Worm (Caenorhabditis elegans): ENCODE measurements around the gene srw-102.

The srw-102 gene

DNA sequence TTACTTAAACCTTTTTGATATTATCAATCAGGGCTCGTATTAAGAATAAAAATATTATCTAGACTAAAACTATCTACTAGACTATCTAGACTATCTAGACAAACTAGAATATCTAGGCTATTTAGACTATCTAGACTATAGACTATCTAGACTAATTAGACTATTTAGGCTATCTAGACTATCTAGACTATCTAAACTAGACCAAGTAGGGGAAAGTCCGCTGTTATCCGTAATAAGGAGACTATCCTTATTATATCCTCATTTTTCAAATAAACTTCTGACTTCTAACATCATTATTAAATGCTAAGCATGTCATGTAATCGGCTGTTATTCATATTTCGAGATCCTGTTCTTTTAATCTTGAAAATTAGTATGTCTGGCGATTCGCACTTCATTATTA lies 1.9 kb downstream of the srw-102 start, which contains the start of gene srw-101:
Gene srw-101, plus strand, starts transcription at position 301 of the 400 bp plus-strand sequence.
- TF ChIP-seq him-1 (tag; optimal IDR thresholded peaks at IDR 0.05) (no peak), dao-5 (tag; optimal IDR thresholded peaks at IDR 0.05) (no peak), W03F9.2 (tag; optimal IDR thresholded peaks at IDR 0.05) (no peak)

DNA sequence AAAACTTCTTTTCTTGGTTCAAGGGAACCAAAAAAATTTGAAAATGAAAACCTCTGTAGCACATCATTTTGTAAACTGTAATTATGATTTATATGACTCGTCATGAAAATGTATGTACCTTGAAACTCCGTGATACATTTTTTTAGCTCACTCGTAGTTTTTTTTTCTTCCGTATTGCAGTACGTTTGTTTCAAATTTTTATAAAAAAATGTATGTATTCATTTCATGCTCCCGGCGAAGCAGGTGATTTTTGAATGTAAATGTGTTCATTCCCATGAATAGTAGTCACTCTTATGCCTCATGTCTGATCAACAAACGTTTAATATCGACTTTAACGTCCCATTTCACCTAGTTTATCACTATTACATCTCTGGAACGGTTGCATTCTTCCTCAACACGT lies 5.3 kb downstream of the srw-102 start, which contains the start of gene sri-27:
Gene sri-27, plus strand, starts transcription at position 301 of the 400 bp plus-strand sequence.
- TF ChIP-seq W03F9.2 (tag; optimal IDR thresholded peaks at IDR 0.05): no peak
- TF ChIP-seq dao-5 (tag; optimal IDR thresholded peaks at IDR 0.05): no peak
- TF ChIP-seq him-1 (tag; optimal IDR thresholded peaks at IDR 0.05): no peak

DNA sequence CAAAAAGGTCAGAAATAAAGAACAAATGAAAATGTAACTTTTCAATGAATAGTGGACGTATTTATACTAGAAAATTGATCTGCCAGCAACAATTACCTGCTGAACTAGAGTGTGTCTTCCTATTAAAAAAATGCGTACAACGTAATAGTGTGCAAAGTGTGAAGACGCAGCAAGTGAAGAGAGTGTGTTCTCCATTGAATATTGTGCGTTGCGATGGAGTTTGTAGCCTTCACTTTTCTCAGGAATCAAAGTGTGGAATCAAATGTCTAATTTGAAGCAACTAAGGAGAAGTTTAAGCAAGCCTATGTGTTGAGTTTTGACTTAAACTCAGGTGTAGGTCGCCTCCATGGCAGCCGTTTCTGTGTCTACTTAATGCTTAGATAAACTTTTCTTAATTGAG lies 11.9 kb downstream of the srw-102 start, which contains the start of gene gst-21:
Gene gst-21, minus strand, starts transcription at position 101 of the 400 bp plus-strand sequence.
- no peak for TF ChIP-seq W03F9.2 (tag; optimal IDR thresholded peaks at IDR 0.05)

DNA sequence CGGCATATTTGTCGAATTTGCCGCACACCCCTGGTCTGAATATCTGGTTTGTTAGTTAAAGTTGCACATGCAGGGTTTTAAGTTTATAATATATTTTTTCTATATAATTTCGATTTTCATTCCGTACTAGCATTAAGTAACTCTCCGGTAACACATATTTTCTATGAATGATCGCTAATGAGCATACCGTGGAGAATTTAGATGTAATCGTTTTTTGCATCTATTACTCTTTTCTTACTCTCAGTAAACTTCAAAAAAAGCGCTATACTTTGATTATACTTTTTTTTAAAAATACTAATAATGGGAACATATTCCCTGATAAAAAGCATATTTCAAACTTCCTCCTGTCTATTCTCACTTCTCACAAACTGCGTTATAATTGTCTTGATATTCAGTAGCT lies 14.5 kb downstream of the srw-102 start, which contains the start of gene str-160:
Gene str-160, plus strand, starts transcription at position 301 of the 400 bp plus-strand sequence.
- no peak for TF ChIP-seq dao-5 (tag; optimal IDR thresholded peaks at IDR 0.05)
- TF ChIP-seq him-1 (tag; optimal IDR thresholded peaks at IDR 0.05): no peak
- TF ChIP-seq W03F9.2 (tag; optimal IDR thresholded peaks at IDR 0.05): no peak

DNA sequence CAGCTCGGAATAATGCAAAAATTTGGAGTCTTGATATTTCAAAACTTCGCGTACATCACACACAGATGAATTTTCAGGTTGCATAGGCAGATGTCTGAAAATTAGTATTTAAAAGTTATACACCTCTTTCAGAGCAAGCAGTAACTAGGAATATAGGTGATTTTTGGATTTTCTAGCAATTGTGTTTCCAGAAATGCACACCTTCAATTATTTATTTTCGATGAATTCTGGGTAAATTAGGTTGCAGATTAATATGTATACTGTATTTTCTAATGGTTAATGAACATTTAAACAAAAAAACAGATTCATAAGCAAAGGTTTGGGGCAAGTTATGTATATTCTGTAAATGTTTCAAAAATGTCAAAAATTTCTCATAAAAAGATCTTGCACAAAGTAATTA lies 21.0 kb downstream of the srw-102 start, which contains the start of gene srab-25:
Gene srab-25, minus strand, starts transcription at position 101 of the 400 bp plus-strand sequence.
- no peak for TF ChIP-seq him-1 (tag; optimal IDR thresholded peaks at IDR 0.05)

DNA sequence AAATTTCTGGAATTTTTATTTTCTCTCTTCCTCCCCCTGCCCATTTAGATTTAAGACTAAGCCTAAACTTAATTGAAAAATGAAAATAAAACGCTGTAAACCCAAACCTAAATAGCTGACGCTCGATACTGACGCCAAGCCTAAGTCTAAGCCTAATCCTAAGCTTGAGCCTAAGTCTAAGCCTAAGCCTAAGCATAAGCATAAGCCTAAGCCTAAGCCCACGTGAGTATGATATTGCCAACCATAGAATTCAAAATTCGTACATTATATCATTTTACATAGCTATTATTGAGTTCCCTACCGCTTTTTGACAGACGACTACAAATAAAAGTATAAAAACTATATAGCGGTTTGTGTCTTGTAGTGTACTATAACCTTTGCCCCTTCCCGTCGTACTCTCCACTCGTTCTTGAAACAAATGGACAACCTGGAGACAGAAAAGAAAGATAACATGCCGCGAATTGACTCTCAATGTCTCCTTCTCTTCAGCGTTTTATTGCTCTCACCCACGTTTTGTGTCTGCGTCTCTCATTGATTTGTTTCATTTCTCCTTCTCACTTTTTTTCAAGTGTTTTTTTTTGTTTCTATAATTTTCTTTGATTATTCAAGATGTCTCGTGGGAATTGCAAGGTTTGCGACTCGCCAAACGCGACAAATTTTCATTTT lies 23.3 kb downstream of the srw-102 start, which contains the start of gene nhr-256:
Gene nhr-256, plus strand, starts transcription at position 567 of the 666 bp plus-strand sequence.
- no peak for TF ChIP-seq dao-5 (tag; optimal IDR thresholded peaks at IDR 0.05)
- TF ChIP-seq him-1 (tag; optimal IDR thresholded peaks at IDR 0.05): no peak
- peak; percentile 80 for TF ChIP-seq W03F9.2 (tag; optimal IDR thresholded peaks at IDR 0.05)

DNA sequence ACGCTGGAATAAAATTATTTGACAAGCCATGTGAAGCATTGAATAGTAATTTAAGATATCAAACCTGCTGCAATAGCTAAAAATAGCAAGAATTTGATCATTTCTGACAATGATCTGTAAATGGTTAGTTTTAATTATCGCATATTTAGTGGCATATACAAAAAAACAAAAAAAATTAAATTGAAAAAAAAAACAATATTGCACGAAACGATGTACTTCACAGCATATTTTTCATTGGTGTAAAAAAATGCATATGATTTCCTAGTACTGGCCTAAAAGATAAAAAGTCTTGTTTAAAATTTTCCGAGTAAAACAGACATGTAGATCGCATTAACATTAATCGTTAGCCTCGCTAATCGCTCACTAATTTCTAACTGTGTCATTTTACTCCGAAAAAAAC lies 29.0 kb downstream of the srw-102 start, which contains the start of gene ZK697.8:
Gene ZK697.8, minus strand, starts transcription at position 101 of the 400 bp plus-strand sequence.
- TF ChIP-seq W03F9.2 (tag; optimal IDR thresholded peaks at IDR 0.05) (no peak), him-1 (tag; optimal IDR thresholded peaks at IDR 0.05) (no peak), dao-5 (tag; optimal IDR thresholded peaks at IDR 0.05) (no peak)

DNA sequence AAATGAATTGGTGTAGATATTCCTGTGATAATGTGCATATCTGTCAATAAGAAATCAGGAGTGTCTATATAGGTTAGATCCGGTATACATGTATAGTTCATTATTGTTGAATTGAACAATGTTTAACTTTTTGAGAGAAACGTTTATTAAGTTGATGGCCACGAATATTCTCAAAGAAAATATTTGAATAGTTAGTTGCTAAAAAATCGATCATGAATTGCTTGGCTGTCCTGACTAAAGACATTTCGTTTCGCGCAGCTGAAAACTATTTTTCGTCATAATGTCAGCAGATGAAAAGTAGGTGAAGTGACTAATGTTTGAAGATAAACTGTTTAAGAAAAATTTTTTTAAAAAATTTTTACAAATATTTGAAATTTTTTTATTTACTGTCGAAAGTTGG lies 31.4 kb downstream of the srw-102 start, which contains the start of gene srh-199:
Gene srh-199, minus strand, starts transcription at position 101 of the 400 bp plus-strand sequence.
- TF ChIP-seq dao-5 (tag; optimal IDR thresholded peaks at IDR 0.05): no peak
- TF ChIP-seq him-1 (tag; optimal IDR thresholded peaks at IDR 0.05): no peak
- TF ChIP-seq W03F9.2 (tag; optimal IDR thresholded peaks at IDR 0.05): no peak

DNA sequence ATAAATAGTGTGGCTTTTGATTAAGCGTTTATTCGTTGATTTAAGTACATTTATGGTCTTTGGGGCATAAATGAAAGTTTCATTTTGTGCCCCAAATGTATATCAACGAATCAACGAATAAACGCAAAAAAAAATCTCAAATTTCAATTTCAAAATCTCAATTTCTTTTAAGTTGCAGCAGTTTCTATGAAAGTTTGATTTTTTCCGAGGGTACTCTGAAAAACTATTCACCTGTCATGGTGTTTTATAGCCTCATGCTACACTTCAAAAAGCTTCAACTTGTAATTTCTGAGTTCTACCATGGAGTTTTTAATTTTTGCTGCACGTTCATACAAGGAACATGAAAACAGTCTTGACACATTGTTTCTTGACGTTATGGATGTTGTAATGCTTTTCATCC lies 32.5 kb downstream of the srw-102 start, which contains the start of gene ZK697.1:
Gene ZK697.1, plus strand, starts transcription at position 301 of the 400 bp plus-strand sequence.
- TF ChIP-seq dao-5 (tag; optimal IDR thresholded peaks at IDR 0.05) (no peak), W03F9.2 (tag; optimal IDR thresholded peaks at IDR 0.05) (no peak), him-1 (tag; optimal IDR thresholded peaks at IDR 0.05) (no peak)

DNA sequence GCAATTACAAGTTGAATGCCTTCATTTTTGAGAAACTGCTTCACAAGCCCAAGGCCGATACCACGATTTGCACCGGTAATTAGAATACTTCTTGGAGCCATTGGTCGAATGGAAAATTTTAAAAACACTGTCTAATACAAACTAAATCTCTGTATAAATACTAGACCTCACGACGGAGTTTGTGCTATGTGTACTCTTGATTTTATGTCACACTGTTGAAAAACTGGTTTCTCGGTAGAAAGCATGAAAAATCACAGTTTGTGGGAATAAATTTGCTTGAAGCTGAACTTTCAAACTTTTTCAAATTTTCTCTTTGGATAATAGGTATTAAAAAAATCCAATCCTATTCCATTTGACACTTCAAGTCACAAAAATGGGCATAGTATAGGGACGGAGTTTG lies 35.6 kb downstream of the srw-102 start, which contains the start of gene ZK697.14:
Gene ZK697.14, minus strand, starts transcription at position 101 of the 400 bp plus-strand sequence.
- TF ChIP-seq W03F9.2 (tag; optimal IDR thresholded peaks at IDR 0.05): no peak
- no peak for TF ChIP-seq him-1 (tag; optimal IDR thresholded peaks at IDR 0.05)
- no peak for TF ChIP-seq dao-5 (tag; optimal IDR thresholded peaks at IDR 0.05)

DNA sequence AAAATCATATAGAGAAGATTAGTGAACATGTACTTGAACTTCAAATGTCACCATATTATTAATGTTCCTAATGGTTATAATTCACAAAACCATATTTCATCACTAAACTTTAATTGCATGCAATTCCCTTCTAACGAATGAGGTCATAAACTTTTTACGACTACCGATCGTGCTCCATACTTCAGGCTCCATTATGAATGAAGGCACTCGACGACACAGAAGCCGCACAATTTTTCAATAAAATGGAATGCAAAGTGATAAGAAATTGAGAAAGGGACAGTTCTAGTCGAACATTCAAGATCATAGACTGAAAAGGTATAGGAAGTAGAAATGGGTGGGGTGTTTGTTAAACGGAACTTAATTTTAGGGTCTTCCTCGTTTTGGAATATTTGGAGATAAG lies 36.1 kb downstream of the srw-102 start:
- TF ChIP-seq dao-5 (tag; optimal IDR thresholded peaks at IDR 0.05) (no peak), W03F9.2 (tag; optimal IDR thresholded peaks at IDR 0.05) (no peak), him-1 (tag; optimal IDR thresholded peaks at IDR 0.05) (no peak)

DNA sequence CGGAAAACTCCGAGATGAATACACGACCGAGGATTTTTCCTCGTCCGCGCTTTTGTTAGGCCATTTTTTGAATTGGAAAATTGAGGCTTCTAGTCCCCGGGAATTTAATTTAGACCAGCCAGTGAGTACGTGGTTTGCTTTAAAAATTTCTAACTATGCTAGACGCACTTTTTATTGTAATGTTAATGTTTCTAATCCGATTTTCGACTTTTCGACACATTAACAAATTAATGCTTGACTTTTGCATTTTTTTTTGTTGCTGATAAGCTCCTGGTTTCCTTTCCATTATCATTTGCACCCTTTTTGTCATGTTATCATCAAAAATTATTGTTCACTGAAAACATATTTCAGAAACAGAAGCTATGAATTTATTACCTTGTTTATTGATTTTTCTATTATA lies 36.8 kb downstream of the srw-102 start, which contains the start of gene clec-204:
Gene clec-204, plus strand, starts transcription at position 301 of the 400 bp plus-strand sequence.
- TF ChIP-seq him-1 (tag; optimal IDR thresholded peaks at IDR 0.05): no peak
- TF ChIP-seq dao-5 (tag; optimal IDR thresholded peaks at IDR 0.05): no peak
- no peak for TF ChIP-seq W03F9.2 (tag; optimal IDR thresholded peaks at IDR 0.05)

DNA sequence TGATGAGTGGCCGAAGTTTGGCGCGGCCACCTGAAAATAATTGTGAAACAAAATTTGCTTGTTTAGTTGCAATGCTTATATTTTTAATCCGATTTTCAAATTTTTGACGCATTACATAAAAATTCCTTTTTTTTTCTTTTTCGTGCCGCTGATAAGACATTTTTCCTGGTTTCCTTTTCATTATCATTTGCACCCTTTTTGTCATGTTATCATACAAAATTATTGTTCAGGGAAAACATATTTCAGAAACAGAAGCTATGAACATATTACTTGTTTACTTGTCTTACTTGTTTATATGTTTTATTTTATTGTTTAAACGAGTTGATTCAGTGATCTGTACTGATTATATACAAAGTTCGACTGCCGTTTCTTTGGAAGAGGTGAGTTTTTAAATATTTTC lies 40.7 kb downstream of the srw-102 start, which contains the start of gene clec-205:
Gene clec-205, plus strand, starts transcription at position 212 of the 400 bp plus-strand sequence.
- TF ChIP-seq him-1 (tag; optimal IDR thresholded peaks at IDR 0.05): no peak
- TF ChIP-seq dao-5 (tag; optimal IDR thresholded peaks at IDR 0.05): no peak
- no peak for TF ChIP-seq W03F9.2 (tag; optimal IDR thresholded peaks at IDR 0.05)

DNA sequence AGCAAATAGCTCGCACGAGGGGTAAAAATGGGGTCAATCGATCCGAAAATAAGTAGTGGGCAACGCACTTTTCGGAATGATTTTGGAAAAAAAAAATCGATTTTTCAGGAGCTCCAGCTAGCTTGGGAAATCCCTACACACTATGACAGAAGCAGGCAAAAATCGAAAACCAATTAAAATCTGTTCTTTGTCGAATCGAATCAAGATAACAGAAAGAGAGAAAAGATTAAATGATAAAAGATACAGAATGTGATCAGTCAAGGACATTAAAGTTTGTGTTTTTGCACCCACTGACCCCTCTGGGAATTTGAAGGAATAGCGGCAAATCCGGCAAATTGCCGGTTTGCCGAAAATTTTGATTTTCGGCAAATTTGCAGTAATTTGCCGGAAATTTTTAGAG lies 47.4 kb downstream of the srw-102 start:
- TF ChIP-seq W03F9.2 (tag; optimal IDR thresholded peaks at IDR 0.05): no peak
- TF ChIP-seq him-1 (tag; optimal IDR thresholded peaks at IDR 0.05): no peak
- TF ChIP-seq dao-5 (tag; optimal IDR thresholded peaks at IDR 0.05): no peak
